Fruit fly (Drosophila melanogaster) whole organism, embryonic: ENCODE measurements around the gene CG13884.

Experiments used
- CG12104 ChIP-seq: fragments of 200-800 bp; sonication (Bioruptor generic); optimal IDR thresholded peaks from 3 replicates; lab custom pipeline; 2016; ENCODE audit warnings: missing biosample characterization, missing genetic modification characterization
- CG12942 ChIP-seq: fragments of 200-800 bp; sonication (Bioruptor generic); optimal IDR thresholded peaks from 3 replicates; lab custom pipeline; 2016; ENCODE audit warnings: missing biosample characterization, missing genetic modification characterization
- CG13424 ChIP-seq: fragments of 200-800 bp; sonication (Bioruptor generic); optimal IDR thresholded peaks from 2 replicates; lab custom pipeline; 2019; ENCODE audit warnings: missing biosample characterization, mild to moderate bottlenecking, missing genetic modification characterization, moderate library complexity
- CG15514 ChIP-seq: fragments of 200-800 bp; sonication (Bioruptor generic); optimal IDR thresholded peaks from 3 replicates; lab custom pipeline; 2017; ENCODE audit warnings: missing biosample characterization, missing genetic modification characterization, mild to moderate bottlenecking, moderate library complexity, missing genetic modification reagents
- CG18011 ChIP-seq: fragments of 200-800 bp; sonication (Bioruptor generic); optimal IDR thresholded peaks from 2 replicates; lab custom pipeline; 2017; ENCODE audit warnings: missing biosample characterization, missing genetic modification characterization, mild to moderate bottlenecking, moderate library complexity, missing genotype
- CG18476 ChIP-seq: fragments of 200-800 bp; sonication (Bioruptor generic); optimal IDR thresholded peaks from 2 replicates; lab custom pipeline; 2016; ENCODE audit warnings: missing biosample characterization, mild to moderate bottlenecking, missing genetic modification characterization
- CG32767 ChIP-seq: fragments of 200-800 bp; sonication (Bioruptor generic); IDR thresholded peaks from 2 replicates; pipeline ENCODE4 v1.3.6; 2022; ENCODE audit warnings: missing biosample characterization, missing genetic modification characterization
- CG3407 ChIP-seq: fragments of 200-800 bp; sonication (Bioruptor generic); optimal IDR thresholded peaks from 2 replicates; lab custom pipeline; 2018; ENCODE audit warnings: missing biosample characterization, mild to moderate bottlenecking, missing genetic modification characterization
- CG3726 ChIP-seq: fragments of 200-800 bp; sonication (Bioruptor generic); IDR thresholded peaks from 3 replicates; pipeline ENCODE4, ENCODE4 v1.3.6; 2022; ENCODE audit warnings: missing biosample characterization, missing genetic modification characterization
- CG3847 ChIP-seq: fragments of 200-800 bp; sonication (Bioruptor generic); IDR thresholded peaks from 2 replicates; pipeline ENCODE4 v1.3.6; 2022; ENCODE audit warnings: missing biosample characterization, missing genetic modification characterization
- CG7963 ChIP-seq: fragments of 200-800 bp; sonication (Bioruptor generic); IDR thresholded peaks from 3 replicates; pipeline ENCODE4 v1.3.6; 2022; ENCODE audit warnings: missing biosample characterization, missing genetic modification characterization; ENCODE audit not compliant: partially characterized antibody
- CG8281 ChIP-seq: fragments of 200-800 bp; sonication (Bioruptor generic); optimal IDR thresholded peaks from 2 replicates; lab custom pipeline; 2018; ENCODE audit warnings: missing biosample characterization, mild to moderate bottlenecking, missing genetic modification characterization, moderate library complexity
- CG9797 ChIP-seq: fragments of 200-800 bp; sonication (Bioruptor generic); optimal IDR thresholded peaks from 3 replicates; lab custom pipeline; 2018; ENCODE audit warnings: missing biosample characterization, mild to moderate bottlenecking, missing genetic modification characterization
- CG9817 ChIP-seq: fragments of 200-800 bp; sonication (Bioruptor generic); optimal IDR thresholded peaks from 2 replicates; lab custom pipeline; 2018; ENCODE audit warnings: missing biosample characterization, mild to moderate bottlenecking, missing genetic modification characterization, moderate library complexity
- CG9932 ChIP-seq: fragments of 200-800 bp; sonication (Bioruptor generic); IDR thresholded peaks from 2 replicates; pipeline ENCODE4 v1.3.6; 2022; ENCODE audit warnings: missing biosample characterization, missing genetic modification characterization
- Chrac-16 ChIP-seq: fragments of 200-800 bp; sonication (Bioruptor generic); optimal IDR thresholded peaks from 3 replicates; lab custom pipeline; 2016; ENCODE audit warnings: missing biosample characterization, missing genetic modification characterization
- CkIIα-i1 ChIP-seq: fragments of 200-800 bp; sonication (Bioruptor generic); IDR thresholded peaks from 2 replicates; pipeline ENCODE4 v1.3.6; 2022; ENCODE audit warnings: missing biosample characterization, missing genetic modification characterization
- Dip2 ChIP-seq: fragments of 200-800 bp; sonication (Bioruptor generic); IDR thresholded peaks from 2 replicates; pipeline ENCODE4 v1.3.6; 2022; ENCODE audit warnings: missing biosample characterization, missing genetic modification characterization
- Dip3 ChIP-seq: fragments of 200-800 bp; sonication (Bioruptor generic); optimal IDR thresholded peaks from 3 replicates; lab custom pipeline; 2016; ENCODE audit warnings: missing biosample characterization, missing genetic modification characterization
- Ets97D ChIP-seq: fragments of 200-800 bp; sonication (Bioruptor generic); optimal IDR thresholded peaks from 3 replicates; lab custom pipeline; 2016; ENCODE audit warnings: missing biosample characterization, missing genetic modification characterization
- Gug ChIP-seq: fragments of 200-800 bp; sonication (Bioruptor generic); IDR thresholded peaks from 4 replicates; pipeline ENCODE4 v1.3.6; 2022; ENCODE audit warnings: missing biosample characterization, missing genetic modification characterization
- HLHmδ ChIP-seq: fragments of 200-800 bp; sonication (Bioruptor generic); optimal IDR thresholded peaks from 2 replicates; lab custom pipeline; 2018; ENCODE audit warnings: missing biosample characterization, mild to moderate bottlenecking, missing genetic modification characterization, moderate library complexity
- MESR4 ChIP-seq: fragments of 200-800 bp; sonication (Bioruptor generic); optimal IDR thresholded peaks from 2 replicates; lab custom pipeline; 2018; ENCODE audit warnings: missing biosample characterization, mild to moderate bottlenecking, missing genetic modification characterization, moderate library complexity
- Mes4 ChIP-seq: fragments of 200-800 bp; sonication (Bioruptor generic); optimal IDR thresholded peaks from 2 replicates; lab custom pipeline; 2016; ENCODE audit warnings: missing biosample characterization, missing genetic modification characterization
- Neu2 ChIP-seq: fragments of 200-800 bp; sonication (Bioruptor generic); optimal IDR thresholded peaks from 3 replicates; lab custom pipeline; 2016; ENCODE audit warnings: missing biosample characterization, missing genetic modification characterization, borderline replicate concordance
- Nf-YC ChIP-seq: fragments of 200-800 bp; optimal IDR thresholded peaks from 3 replicates; lab custom pipeline; 2019; ENCODE audit warnings: missing biosample characterization, mild to moderate bottlenecking, missing genetic modification characterization, moderate library complexity
- PHDP ChIP-seq: fragments of 200-800 bp; sonication (Bioruptor generic); optimal IDR thresholded peaks from 3 replicates; lab custom pipeline; 2018; ENCODE audit warnings: missing biosample characterization, mild to moderate bottlenecking, missing genetic modification characterization, moderate library complexity
- Pdp1 ChIP-seq, 2 experiments: fragments of 200-800 bp; sonication (Bioruptor generic); optimal IDR thresholded peaks; 3 replicates each; lab custom pipeline; 2016; ENCODE audit warnings: missing biosample characterization in 2 of 2, missing genetic modification characterization in 2 of 2, mild to moderate bottlenecking in 1 of 2, moderate library complexity in 1 of 2
- Ptx1 ChIP-seq: fragments of 200-800 bp; sonication (Bioruptor generic); IDR thresholded peaks from 2 replicates; pipeline ENCODE4 v1.3.6; 2022; ENCODE audit warnings: missing biosample characterization, missing genetic modification characterization
- aop ChIP-seq: fragments of 200-800 bp; sonication (Bioruptor generic); IDR thresholded peaks from 2 replicates; pipeline ENCODE4 v1.3.6; 2022; ENCODE audit warnings: missing biosample characterization, missing genetic modification characterization
- bsh ChIP-seq, 2 experiments: fragments of 200-800 bp; sonication (Bioruptor generic); optimal IDR thresholded peaks; 2 replicates each; lab custom pipeline; 2017 to 2018; ENCODE audit warnings: mild to moderate bottlenecking in 2 of 2, missing biosample characterization in 2 of 2, missing genetic modification characterization in 2 of 2, moderate library complexity in 1 of 2
- ci ChIP-seq: fragments of 200-800 bp; sonication (Bioruptor generic); IDR thresholded peaks from 3 replicates; pipeline ENCODE4 v1.3.6; 2022; ENCODE audit warnings: missing biosample characterization, missing genetic modification characterization
- dati ChIP-seq: fragments of 200-800 bp; sonication (Bioruptor generic); IDR thresholded peaks from 2 replicates; pipeline ENCODE4 v1.3.6; 2022; ENCODE audit warnings: missing biosample characterization, missing genetic modification characterization
- fd64A ChIP-seq: fragments of 200-800 bp; sonication (Bioruptor generic); optimal IDR thresholded peaks from 3 replicates; lab custom pipeline; 2018; ENCODE audit warnings: missing biosample characterization, mild to moderate bottlenecking, missing genetic modification characterization
- gce ChIP-seq: fragments of 200-800 bp; sonication (Bioruptor generic); IDR thresholded peaks from 3 replicates; pipeline ENCODE4 v1.3.6; 2022; ENCODE audit warnings: missing biosample characterization, missing genetic modification characterization
- gcm ChIP-seq: fragments of 200-800 bp; sonication (Bioruptor generic); optimal IDR thresholded peaks from 2 replicates; lab custom pipeline; 2019; ENCODE audit warnings: missing biosample characterization, mild to moderate bottlenecking, missing genetic modification characterization, moderate library complexity
- gt ChIP-seq: fragments of 200-800 bp; sonication (Bioruptor generic); IDR thresholded peaks from 2 replicates; pipeline ENCODE4 v1.3.6; 2022; ENCODE audit warnings: missing biosample characterization, missing genetic modification characterization
- jumu ChIP-seq: fragments of 200-800 bp; sonication (Bioruptor generic); optimal IDR thresholded peaks from 3 replicates; lab custom pipeline; 2016; ENCODE audit warnings: missing biosample characterization, missing genetic modification characterization
- kni ChIP-seq: fragments of 200-800 bp; sonication (Bioruptor generic); optimal IDR thresholded peaks from 3 replicates; lab custom pipeline; 2017; ENCODE audit warnings: mild to moderate bottlenecking, missing biosample characterization, missing genetic modification reagents, missing genetic modification characterization
- maf-S ChIP-seq: fragments of 200-800 bp; sonication (Bioruptor generic); optimal IDR thresholded peaks from 2 replicates; lab custom pipeline; 2016; ENCODE audit warnings: missing biosample characterization, missing genetic modification characterization
- mam ChIP-seq: fragments of 200-800 bp; sonication (Bioruptor generic); optimal IDR thresholded peaks from 3 replicates; lab custom pipeline; 2016; ENCODE audit warnings: missing biosample characterization, missing genetic modification characterization
- nerfin-2 ChIP-seq: fragments of 200-800 bp; sonication (Bioruptor generic); IDR thresholded peaks from 2 replicates; pipeline ENCODE4 v1.3.6; 2022; ENCODE audit warnings: missing biosample characterization, missing genetic modification characterization; ENCODE audit not compliant: partially characterized antibody
- pfk ChIP-seq: fragments of 200-800 bp; sonication (Bioruptor generic); optimal IDR thresholded peaks from 2 replicates; lab custom pipeline; 2018; ENCODE audit warnings: missing biosample characterization, mild to moderate bottlenecking, missing genetic modification characterization, moderate library complexity
- prd ChIP-seq, 3 experiments: fragments of >200 bp in 2 of 3; fragments of 200-800 bp in 1 of 3; sonication (Bioruptor generic) in 1 of 3; optimal IDR thresholded peaks in 2 of 3; IDR thresholded peaks in 1 of 3; 2 replicates in 2 of 3; 3 replicates in 1 of 3; pipeline versions ENCODE4 v1.3.6 to Lab custom; 2017 to 2022; ENCODE audit warnings: missing biosample characterization in 1 of 3, missing genetic modification characterization in 1 of 3
- pros ChIP-seq: fragments of 200-800 bp; sonication (Bioruptor generic); optimal IDR thresholded peaks from 3 replicates; lab custom pipeline; 2019; ENCODE audit warnings: missing biosample characterization, mild to moderate bottlenecking, missing genetic modification characterization, moderate library complexity
- pum ChIP-seq: fragments of 200-800 bp; sonication (Bioruptor generic); optimal IDR thresholded peaks from 2 replicates; lab custom pipeline; 2016; ENCODE audit warnings: missing biosample characterization, missing genetic modification characterization
- row ChIP-seq: fragments of 200-800 bp; sonication (Bioruptor generic); IDR thresholded peaks from 3 replicates; pipeline ENCODE4 v1.3.6; 2022; ENCODE audit warnings: missing biosample characterization, missing genetic modification characterization
- slbo ChIP-seq: fragments of 200-800 bp; sonication (Bioruptor generic); IDR thresholded peaks from 2 replicates; pipeline ENCODE4 v1.3.6; 2022; ENCODE audit warnings: missing biosample characterization, missing genetic modification characterization
- tll ChIP-seq, 2 experiments: fragments of 200-800 bp in 1 of 2; fragments of >200 bp in 1 of 2; sonication (Bioruptor generic) in 1 of 2; optimal IDR thresholded peaks; 2 replicates each; lab custom pipeline; 2017 to 2019; ENCODE audit warnings: missing biosample characterization in 2 of 2, missing genetic modification characterization in 2 of 2, mild to moderate bottlenecking in 1 of 2, moderate library complexity in 1 of 2
- twi ChIP-seq: fragments of 200-800 bp; optimal IDR thresholded peaks from 2 replicates; lab custom pipeline; 2019; ENCODE audit warnings: missing biosample characterization, mild to moderate bottlenecking, missing genetic modification characterization, moderate library complexity
- zen2 ChIP-seq: fragments of 200-800 bp; sonication (Bioruptor generic); IDR thresholded peaks from 3 replicates; pipeline ENCODE4 v1.3.6; 2022; ENCODE audit warnings: missing biosample characterization, missing genetic modification characterization; ENCODE audit not compliant: partially characterized antibody

Gene CG13884

DNA sequence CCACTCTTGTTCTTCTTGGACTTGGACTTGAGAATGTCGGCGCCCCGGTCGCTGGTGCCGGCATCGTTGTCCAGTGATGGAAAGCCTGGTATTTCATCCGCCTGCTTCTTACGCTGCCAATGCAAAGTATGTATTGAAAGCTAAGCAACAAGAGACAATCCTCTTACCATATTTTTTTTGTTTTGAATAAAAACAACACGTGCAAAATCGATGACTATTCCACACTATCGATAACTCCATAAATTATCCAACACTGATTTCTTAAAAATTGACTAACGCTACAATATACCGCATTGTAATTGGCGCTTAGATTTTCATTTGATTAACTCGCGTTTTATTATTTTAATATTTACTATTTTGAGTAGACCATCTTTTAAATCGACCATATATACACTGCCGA is 41.8 kb downstream of the CG13884 start, which contains the start of gene CG32344 (continued):
- peak; percentile 58 for TF ChIP-seq MESR4 (GFP tag; lab: Kevin White, UChicago)
- no peak for TF ChIP-seq pum (GFP tag; lab: Kevin White, UChicago)
- TF ChIP-seq mam (GFP tag; lab: Kevin White, UChicago): peak; percentile 17
- no peak for TF ChIP-seq CG32767 (GFP tag; lab: Robert Waterston, UW)
- no peak for TF ChIP-seq CG18011 (GFP tag; lab: Kevin White, UChicago)
- no peak for TF ChIP-seq gt (GFP tag; lab: Robert Waterston, UW)
- peak; percentile 42 for TF ChIP-seq Ets97D (GFP tag; lab: Kevin White, UChicago)
- TF ChIP-seq CG8281: no peak
- no peak for TF ChIP-seq CG18476 (GFP tag; lab: Kevin White, UChicago)
- TF ChIP-seq slbo (GFP tag; lab: Robert Waterston, UW): no peak
- TF ChIP-seq CG12942: no peak
- no peak for TF ChIP-seq gce (GFP tag; lab: Robert Waterston, UW)
- peak; percentile 12; the same call in 1 of the 2 replicates for TF ChIP-seq nerfin-2 (GFP tag; lab: Robert Waterston, UW)
- no peak for TF ChIP-seq Chrac-16 (GFP tag; lab: Kevin White, UChicago)
- TF ChIP-seq CG15514 (GFP tag; lab: Kevin White, UChicago): peak; percentile 17
- no peak for TF ChIP-seq CG9817 (tag; lab: Kevin White, UChicago)
- TF ChIP-seq CG3847 (GFP tag; lab: Robert Waterston, UW): no peak
- TF ChIP-seq CG3726 (GFP tag; lab: Robert Waterston, UW): no peak
- TF ChIP-seq maf-S (GFP tag; lab: Kevin White, UChicago): no peak
- no peak for TF ChIP-seq prd (optimal IDR thresholded peaks at IDR 0.05; lab: Kevin White, UChicago)
- no peak for TF ChIP-seq prd (GFP tag; IDR thresholded peaks at IDR 0.05; lab: Robert Waterston, UW)
- peak in 1 of 2 experiments; percentile 8 for TF ChIP-seq Pdp1 (GFP tag; optimal IDR thresholded peaks at IDR 0.05; lab: Kevin White, UChicago)
- TF ChIP-seq CG12104 (GFP tag; lab: Kevin White, UChicago): no peak
- peak; percentile 65; the same call in 2 of the 3 replicates for TF ChIP-seq zen2 (GFP tag; lab: Robert Waterston, UW)
- TF ChIP-seq ci (GFP tag; lab: Robert Waterston, UW): no peak
- TF ChIP-seq Nf-YC (tag; lab: Kevin White, UChicago): peak; percentile 17
- TF ChIP-seq CG3407 (GFP tag; lab: Kevin White, UChicago): no peak
- TF ChIP-seq row: no peak
- peak; percentile 41 for TF ChIP-seq CG9797 (GFP tag; lab: Kevin White, UChicago)
- no peak for TF ChIP-seq CG9932
- no peak for TF ChIP-seq bsh (GFP tag; optimal IDR thresholded peaks at IDR 0.05; lab: Kevin White, UChicago)
- TF ChIP-seq Ptx1 (GFP tag; lab: Robert Waterston, UW): no peak
- TF ChIP-seq Neu2 (GFP tag; lab: Kevin White, UChicago): no peak
- TF ChIP-seq CG7963: no peak
- no peak for TF ChIP-seq aop (GFP tag; lab: Robert Waterston, UW)
- no peak for TF ChIP-seq fd64A
- TF ChIP-seq Gug (GFP tag; lab: Robert Waterston, UW): no peak
- TF ChIP-seq Dip3 (GFP tag; lab: Kevin White, UChicago): no peak
- no peak for TF ChIP-seq pfk
- TF ChIP-seq gcm (GFP tag; lab: Kevin White, UChicago): no peak

- TF ChIP-seq CG13424 (tag; lab: Kevin White, UChicago) (no peak), jumu (no peak), Dip2 (GFP tag; lab: Robert Waterston, UW) (no peak), twi (tag; lab: Kevin White, UChicago) (peak; percentile 58), tll (GFP tag; optimal IDR thresholded peaks at IDR 0.05; lab: Kevin White, UChicago) (peak in 1 of 2 experiments; percentile 93), pros (peak; percentile 58), HLHmδ (peak; percentile 66), Mes4 (GFP tag; lab: Kevin White, UChicago) (no peak), CkIIα-i1 (GFP tag; lab: Robert Waterston, UW) (no peak), gcm (GFP tag; lab: Kevin White, UChicago) (peak; percentile 13), dati (GFP tag; lab: Robert Waterston, UW) (no peak), kni (peak; percentile 32), PHDP (tag; lab: Kevin White, UChicago) (no peak)
Observed at dm6 chr3L:321495-321894, 44.7 kb downstream of the CG13884 start.
